Worm (Caenorhabditis elegans): Measurements from ENCODE around the gene C18E9.8.

The C18E9.8 gene

DNA sequence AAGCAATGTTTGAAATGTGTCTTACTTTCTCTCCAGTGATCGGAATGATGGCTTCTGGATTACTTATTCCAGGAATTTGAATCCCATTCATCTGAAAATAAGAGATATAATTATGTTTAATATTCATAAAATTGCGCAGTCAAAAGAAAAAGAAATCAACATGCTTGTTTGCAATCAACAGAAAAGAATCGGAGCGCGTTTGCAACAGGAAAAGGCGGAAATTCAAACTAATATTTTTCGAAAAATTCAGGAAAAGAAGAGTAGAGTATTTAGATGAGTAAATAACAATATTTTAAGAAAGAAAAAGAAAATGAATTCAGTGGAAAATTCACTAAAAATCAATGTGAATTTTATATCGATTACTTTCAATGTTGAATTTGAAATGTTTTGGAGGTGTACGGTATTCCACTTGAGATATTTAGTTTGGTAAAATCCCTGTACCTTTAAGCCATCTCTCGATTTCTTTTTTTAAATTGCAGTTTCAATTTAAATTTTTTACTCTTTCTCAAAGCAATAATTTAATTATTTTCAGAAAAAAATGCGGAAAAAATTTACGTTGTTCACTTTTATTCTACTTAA is 47.4 kb downstream of the C18E9.8 start, which contains the start of the genes set-17 and T21B10.4:
Gene set-17, minus strand, starts transcription at position 127 of the 579 bp plus-strand sequence.
Gene T21B10.4, plus strand, starts transcription at position 533 of the 579 bp plus-strand sequence.
- TF ChIP-seq nhr-77 (tag; optimal IDR thresholded peaks at IDR 0.05) (no peak), fkh-10 (GFP tag; optimal IDR thresholded peaks at IDR 0.05) (no peak), ztf-11 (tag; optimal IDR thresholded peaks at IDR 0.05) (no peak), sptf-1 (tag; optimal IDR thresholded peaks at IDR 0.05) (no peak), lin-35 (GFP tag; optimal IDR thresholded peaks at IDR 0.05) (peak; percentile 76 to 94), swsn-7 (tag; optimal IDR thresholded peaks at IDR 0.05) (peak; percentile 1), zag-1 (tag; optimal IDR thresholded peaks at IDR 0.05) (no peak), hlh-17 (GFP tag; optimal IDR thresholded peaks at IDR 0.05; ENCODE audit: borderline replicate concordance) (no peak), nhr-19 (GFP tag; conservative IDR thresholded peaks at IDR 0.05) (no peak), ama-1 (optimal IDR thresholded peaks at IDR 0.05) (no peak), C04F5.9 (tag; optimal IDR thresholded peaks at IDR 0.05) (no peak), blmp-1 (tag; optimal IDR thresholded peaks at IDR 0.05) (peak; percentile 39), nhr-20 (tag; optimal IDR thresholded peaks at IDR 0.05) (peak; percentile 34), nhr-71 (tag; optimal IDR thresholded peaks at IDR 0.05) (peak; percentile 37), nhr-11 (tag; optimal IDR thresholded peaks at IDR 0.05) (no peak), dpl-1 (GFP tag; optimal IDR thresholded peaks at IDR 0.05) (peak; percentile 72 to 90 (median 85)), nhr-85 (tag) (no peak), lir-3 (tag; optimal IDR thresholded peaks at IDR 0.05; ENCODE audit: poor library complexity) (no peak), tbx-2 (tag; optimal IDR thresholded peaks at IDR 0.05) (no peak), snu-23 (GFP tag; optimal IDR thresholded peaks at IDR 0.05) (peak; percentile 11), unc-98 (GFP tag; IDR thresholded peaks at IDR 0.05) (no peak), lsy-2 (tag; optimal IDR thresholded peaks at IDR 0.05) (peak; percentile 24 to 67), nhr-12 (tag; optimal IDR thresholded peaks at IDR 0.05) (no peak), nhr-47 (tag; optimal IDR thresholded peaks at IDR 0.05) (peak; percentile 26), C16A3.4 (tag; optimal IDR thresholded peaks at IDR 0.05) (peak; percentile 51), sox-4 (tag; optimal IDR thresholded peaks at IDR 0.05) (peak; percentile 24), efl-1 (optimal IDR thresholded peaks at IDR 0.05) (peak; percentile 16 to 87), efl-1 (GFP tag; optimal IDR thresholded peaks at IDR 0.05 in 1 of 2) (peak; percentile 86 to 98)

DNA sequence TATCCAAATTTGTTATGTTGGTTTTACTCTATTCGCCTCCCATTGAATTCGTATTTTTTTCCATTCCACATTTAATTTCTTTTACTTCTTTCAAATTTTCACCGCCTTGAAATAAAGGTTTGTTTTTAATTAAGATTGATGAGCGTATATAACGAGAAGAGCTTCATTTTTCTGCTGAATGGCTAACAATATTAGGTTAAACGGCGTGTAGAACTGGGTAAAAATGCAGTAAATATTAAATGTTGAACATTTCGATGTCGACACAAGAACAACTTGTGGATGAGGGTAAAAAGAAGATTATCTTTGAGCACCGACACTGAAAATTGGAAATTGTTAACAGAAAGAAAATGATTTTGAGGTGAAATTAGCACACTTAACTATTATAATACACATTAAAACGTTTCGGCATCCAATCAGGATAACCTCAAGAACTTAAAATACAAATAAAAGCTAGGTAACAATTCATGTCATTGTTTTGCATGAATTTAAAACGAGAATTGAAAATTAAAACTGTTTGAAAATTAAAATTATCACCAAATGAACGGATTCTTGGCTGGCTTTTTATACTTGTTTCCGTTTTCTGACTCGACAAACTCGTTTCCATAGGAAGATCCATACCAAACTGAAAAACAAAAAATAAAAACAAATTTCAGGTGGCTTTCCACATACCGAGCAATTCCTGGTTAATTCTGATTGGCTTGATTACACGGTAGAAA is 48.8 kb downstream of the C18E9.8 start:
- TF ChIP-seq ama-1 (optimal IDR thresholded peaks at IDR 0.05) (no peak), nhr-20 (tag; optimal IDR thresholded peaks at IDR 0.05) (no peak), hpl-2 (GFP tag; optimal IDR thresholded peaks at IDR 0.05) (no peak)

All from whole organism, L1 larva.